Worm (Caenorhabditis elegans) whole organism, L4/young adult: ENCODE data around the gene T23B5.3.
"Not testable (repeated sequence)": the region's sequence is repeated elsewhere in the genome, so short reads cannot be mapped to it uniquely, and the experiment has no call there.

Experiments
- W03F9.2 ChIP-seq: fragments of 150-350 bp; optimal IDR thresholded peaks from 2 replicates; lab custom pipeline; 2014; ENCODE audit warnings: missing biosample characterization, missing genetic modification characterization
- dao-5 ChIP-seq: sonication (generic microtip); optimal IDR thresholded peaks from 2 replicates; lab custom pipeline; 2016; ENCODE audit warnings: missing genotype, missing genetic modification characterization, moderate library complexity, missing compliant biosample characterization
- him-1 ChIP-seq: sonication (generic microtip); optimal IDR thresholded peaks from 2 replicates; lab custom pipeline; 2016; ENCODE audit warnings: missing genotype, missing genetic modification reagents, missing genetic modification characterization, missing compliant biosample characterization

ce11 chrIV:12677137-12677536, 11.3 kb upstream of the T23B5.3 start, which contains the start of gene T23B5.6:
- not testable (repeated sequence) for TF ChIP-seq W03F9.2; him-1; dao-5 (tag; lab: Kevin White, UChicago)
